Worm (Caenorhabditis elegans): ENCODE measurements around the gene C02B10.3.

Gene C02B10.3

DNA sequence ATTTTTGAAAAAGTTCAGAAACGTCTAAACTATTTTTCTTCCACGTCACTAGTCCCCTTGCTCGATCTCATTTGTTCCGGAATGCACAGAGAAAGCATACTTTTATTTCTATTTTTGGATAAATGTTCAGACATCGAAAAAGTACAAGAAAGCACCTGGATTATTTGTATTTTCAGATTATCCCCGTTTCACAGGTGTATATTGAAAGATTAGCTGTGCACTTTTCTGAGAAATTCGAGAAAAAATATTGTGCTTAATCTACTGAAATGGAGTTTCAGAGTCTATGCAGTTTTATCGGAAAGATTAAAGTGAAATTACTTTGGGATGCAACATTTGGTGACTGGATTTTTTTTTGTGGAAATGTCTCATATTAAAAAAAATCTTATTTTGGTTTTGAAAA is 1.1 kb downstream of the C02B10.3 start (continued):
- no peak for TF ChIP-seq tlp-1 (tag; optimal IDR thresholded peaks at IDR 0.05)
- no peak for TF ChIP-seq ztf-4 (tag; optimal IDR thresholded peaks at IDR 0.05)

DNA sequence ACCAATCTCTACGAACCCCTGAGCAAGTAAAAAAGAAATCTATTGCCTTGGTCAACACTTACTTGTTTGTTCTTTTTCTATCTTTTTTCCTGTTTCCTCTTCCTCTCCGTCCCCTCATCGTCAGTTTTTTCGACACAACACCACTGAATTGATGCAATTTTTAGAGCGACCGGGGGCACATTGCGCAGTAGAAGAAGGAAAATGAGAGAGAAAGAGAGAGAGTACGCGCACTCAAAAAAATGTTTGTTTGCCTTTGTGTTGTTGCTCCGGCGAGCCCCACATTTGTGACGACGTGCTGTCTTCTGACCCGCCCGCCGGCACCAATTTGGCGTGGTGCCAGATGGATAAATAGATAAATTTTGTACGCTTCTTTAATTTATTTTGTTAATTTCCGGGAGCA is 2.9 kb downstream of the C02B10.3 start:
- TF ChIP-seq Y116A8C.19 (tag; optimal IDR thresholded peaks at IDR 0.05; ENCODE audit: borderline replicate concordance) (no peak), dpl-1 (GFP tag; optimal IDR thresholded peaks at IDR 0.05) (peak in 1 of 3 experiments; percentile 29), lir-3 (tag; optimal IDR thresholded peaks at IDR 0.05; ENCODE audit: poor library complexity) (no peak), nhr-84 (tag; optimal IDR thresholded peaks at IDR 0.05) (no peak), efl-3 (GFP tag; optimal IDR thresholded peaks at IDR 0.05) (no peak), aly-2 (tag; optimal IDR thresholded peaks at IDR 0.05) (no peak), ceh-82 (tag; optimal IDR thresholded peaks at IDR 0.05) (peak in 2 of 3 experiments; percentile 2 to 51), unc-62 (GFP tag; optimal IDR thresholded peaks at IDR 0.05) (no peak), snu-23 (GFP tag; optimal IDR thresholded peaks at IDR 0.05) (peak; percentile 4), xbp-1 (tag; optimal IDR thresholded peaks at IDR 0.05) (no peak), fkh-10 (GFP tag; optimal IDR thresholded peaks at IDR 0.05) (peak; percentile 26), lin-39 (tag; optimal IDR thresholded peaks at IDR 0.05) (no peak), pax-3 (tag; optimal IDR thresholded peaks at IDR 0.05) (no peak), sptf-1 (tag; optimal IDR thresholded peaks at IDR 0.05) (no peak), vab-15 (tag; optimal IDR thresholded peaks at IDR 0.05) (no peak), C34B4.2 (tag; optimal IDR thresholded peaks at IDR 0.05) (no peak), lin-14 (GFP tag; optimal IDR thresholded peaks at IDR 0.05) (peak; percentile 89), swsn-7 (tag; optimal IDR thresholded peaks at IDR 0.05) (peak; percentile 9), zag-1 (tag; optimal IDR thresholded peaks at IDR 0.05) (no peak), C16A3.4 (tag; optimal IDR thresholded peaks at IDR 0.05) (no peak), nhr-11 (tag; optimal IDR thresholded peaks at IDR 0.05) (no peak), ces-1 (GFP tag; optimal IDR thresholded peaks at IDR 0.05) (no peak), nhr-19 (GFP tag; conservative IDR thresholded peaks at IDR 0.05) (peak; percentile 28; the same call in 1 of the 2 replicates), C04F5.9 (tag; optimal IDR thresholded peaks at IDR 0.05) (no peak), lsy-2 (tag; optimal IDR thresholded peaks at IDR 0.05) (peak in 1 of 2 experiments; percentile 44), tbx-2 (tag; optimal IDR thresholded peaks at IDR 0.05) (peak; percentile 17), fkh-4 (tag; optimal IDR thresholded peaks at IDR 0.05; ENCODE audit: borderline replicate concordance) (no peak), unc-30 (tag; optimal IDR thresholded peaks at IDR 0.05) (no peak), lin-35 (GFP tag; optimal IDR thresholded peaks at IDR 0.05) (no peak), mep-1 (tag; optimal IDR thresholded peaks at IDR 0.05) (peak; percentile 23), pqm-1 (tag; optimal IDR thresholded peaks at IDR 0.05) (no peak), efl-1 (optimal IDR thresholded peaks at IDR 0.05) (peak in 1 of 2 experiments; percentile 1), efl-1 (GFP tag; optimal IDR thresholded peaks at IDR 0.05 in 1 of 2) (peak in 1 of 2 experiments; percentile 71), unc-98 (GFP tag; IDR thresholded peaks at IDR 0.05) (no peak), hpl-2 (GFP tag; optimal IDR thresholded peaks at IDR 0.05) (no peak), ceh-90 (tag; optimal IDR thresholded peaks at IDR 0.05) (no peak), nhr-47 (tag; optimal IDR thresholded peaks at IDR 0.05) (peak; percentile 47), unc-130 (tag; optimal IDR thresholded peaks at IDR 0.05) (no peak), nhr-71 (tag; optimal IDR thresholded peaks at IDR 0.05) (peak; percentile 17), rnt-1 (tag; optimal IDR thresholded peaks at IDR 0.05) (no peak), ets-5 (GFP tag; IDR thresholded peaks at IDR 0.05) (no peak), lin-13 (GFP tag; optimal IDR thresholded peaks at IDR 0.05) (no peak), ceh-8 (GFP tag; optimal IDR thresholded peaks at IDR 0.05) (no peak), tlp-1 (tag; optimal IDR thresholded peaks at IDR 0.05) (no peak), elt-2 (tag; optimal IDR thresholded peaks at IDR 0.05) (no peak), fkh-8 (tag; optimal IDR thresholded peaks at IDR 0.05) (peak; percentile 25), ztf-11 (tag; optimal IDR thresholded peaks at IDR 0.05) (no peak), nhr-90 (tag; optimal IDR thresholded peaks at IDR 0.05; ENCODE audit: poor library complexity) (no peak), fos-1 (tag; optimal IDR thresholded peaks at IDR 0.05) (no peak), pag-3 (tag; optimal IDR thresholded peaks at IDR 0.05; ENCODE audit: borderline replicate concordance, insufficient read depth) (no peak)

All from whole organism, L1 larva.